Worm (Caenorhabditis elegans): Measurements from ENCODE around the gene W02H5.8.
"Not testable (repeated sequence)": the region's sequence is repeated elsewhere in the genome, so short reads cannot be mapped to it uniquely, and the experiment has no call there.

Gene W02H5.8

ce11 chrV:2600543-2600942 is 51.9 kb downstream of the W02H5.8 start:
- TF ChIP-seq nfya-1 (tag; optimal IDR thresholded peaks at IDR 0.05; ENCODE audit: insufficient read depth) (peak; percentile 72), lin-15B (tag; optimal IDR thresholded peaks at IDR 0.05) (peak; percentile 74), elt-2 (tag; optimal IDR thresholded peaks at IDR 0.05) (peak; percentile 75), ztf-11 (tag; optimal IDR thresholded peaks at IDR 0.05) (no peak), tbx-2 (tag; optimal IDR thresholded peaks at IDR 0.05) (peak; percentile 69), mdl-1 (tag; optimal IDR thresholded peaks at IDR 0.05) (no peak), nhr-28 (tag; optimal IDR thresholded peaks at IDR 0.05) (no peak), pha-4 (tag; optimal IDR thresholded peaks at IDR 0.05) (peak; percentile 90), lsy-12 (tag; optimal IDR thresholded peaks at IDR 0.05) (peak; percentile 72), ceh-82 (tag; optimal IDR thresholded peaks at IDR 0.05) (peak; percentile 31), lin-39 (tag; optimal IDR thresholded peaks at IDR 0.05) (no peak), jun-1 (tag; optimal IDR thresholded peaks at IDR 0.05) (peak; percentile 38), skn-1 (tag; optimal IDR thresholded peaks at IDR 0.05) (peak; percentile 32), nhr-23 (tag; optimal IDR thresholded peaks at IDR 0.05) (peak; percentile 73), R02D3.7 (tag; optimal IDR thresholded peaks at IDR 0.05) (peak; percentile 66), hmg-11 (tag; optimal IDR thresholded peaks at IDR 0.05) (peak; percentile 54), nhr-11 (tag; optimal IDR thresholded peaks at IDR 0.05) (peak; percentile 52), snpc-4 (tag; optimal IDR thresholded peaks at IDR 0.05) (peak; percentile 32), ceh-28 (tag; optimal IDR thresholded peaks at IDR 0.05) (peak; percentile 63), nhr-43 (tag; optimal IDR thresholded peaks at IDR 0.05; ENCODE audit: poor library complexity, severe bottlenecking) (peak; percentile 64), elt-3 (tag; optimal IDR thresholded peaks at IDR 0.05) (no peak)

- not testable (repeated sequence) for TF ChIP-seq nhr-11, elt-1, mdl-1 (tag; optimal IDR thresholded peaks at IDR 0.05)
Measured at ce11 chrV:2598830-2599229, 53.6 kb downstream of the W02H5.8 start, which contains the start of gene F53E10.5. F53E10.5 (minus strand) TSS chrV:2598930.

Data from whole organism, L3 larva.